Fruit fly (Drosophila melanogaster) whole organism, embryonic: ENCODE measurements around the gene Sptz.

Source experiments
- Atf-2 ChIP-seq: fragments of 200-800 bp; sonication (Bioruptor generic); optimal IDR thresholded peaks from 2 replicates; lab custom pipeline; 2016; ENCODE audit warnings: missing biosample characterization, missing genetic modification characterization
- C15 ChIP-seq: fragments of 200-800 bp; sonication (Bioruptor generic); IDR thresholded peaks from 3 replicates; pipeline ENCODE4 v1.3.6; 2022; ENCODE audit warnings: missing biosample characterization, missing genetic modification characterization
- CG10959 ChIP-seq: fragments of 200-800 bp; sonication (Bioruptor generic); IDR thresholded peaks from 2 replicates; pipeline ENCODE4 v1.3.6; 2022; ENCODE audit warnings: missing biosample characterization, missing genetic modification characterization
- CG11560 ChIP-seq: fragments of 200-800 bp; sonication (Bioruptor generic); IDR thresholded peaks from 3 replicates; pipeline ENCODE4 v1.3.6; 2022; ENCODE audit warnings: missing biosample characterization, missing genetic modification characterization
- CG11695 ChIP-seq: fragments of 200-800 bp; sonication (Bioruptor generic); IDR thresholded peaks from 3 replicates; pipeline ENCODE4 v1.3.6; 2022; ENCODE audit warnings: missing biosample characterization, missing genetic modification characterization
- CG13296 ChIP-seq: fragments of 200-800 bp; sonication (Bioruptor generic); optimal IDR thresholded peaks from 3 replicates; lab custom pipeline; 2018; ENCODE audit warnings: missing biosample characterization, mild to moderate bottlenecking, missing genetic modification characterization
- CG1603 ChIP-seq: fragments of 200-800 bp; sonication (Bioruptor generic); optimal IDR thresholded peaks from 2 replicates; lab custom pipeline; 2019; ENCODE audit warnings: missing biosample characterization, mild to moderate bottlenecking, missing genetic modification characterization, moderate library complexity
- CG17802 ChIP-seq: fragments of 200-800 bp; sonication (Bioruptor generic); optimal IDR thresholded peaks from 2 replicates; lab custom pipeline; 2018; ENCODE audit warnings: missing biosample characterization, mild to moderate bottlenecking, missing genetic modification characterization, moderate library complexity
- CG2712 ChIP-seq: fragments of 200-800 bp; optimal IDR thresholded peaks from 3 replicates; lab custom pipeline; 2019; ENCODE audit warnings: missing biosample characterization, mild to moderate bottlenecking, missing genetic modification characterization, moderate library complexity
- CG4424 ChIP-seq: fragments of 200-800 bp; sonication (Bioruptor generic); optimal IDR thresholded peaks from 3 replicates; lab custom pipeline; 2016; ENCODE audit warnings: missing biosample characterization, missing genetic modification characterization
- CG6765 ChIP-seq: fragments of 200-800 bp; sonication (Bioruptor generic); optimal IDR thresholded peaks from 3 replicates; lab custom pipeline; 2017; ENCODE audit warnings: missing biosample characterization, mild to moderate bottlenecking, missing genetic modification characterization
- CG7963 ChIP-seq: fragments of 200-800 bp; sonication (Bioruptor generic); IDR thresholded peaks from 3 replicates; pipeline ENCODE4 v1.3.6; 2022; ENCODE audit warnings: missing biosample characterization, missing genetic modification characterization; ENCODE audit not compliant: partially characterized antibody
- CG8290 ChIP-seq, 3 experiments: fragments of 200-800 bp; sonication (Bioruptor generic); optimal IDR thresholded peaks; 2 replicates each; lab custom pipeline; 2016 to 2019; ENCODE audit warnings: missing biosample characterization in 3 of 3, missing genetic modification characterization in 3 of 3, mild to moderate bottlenecking in 2 of 3, moderate library complexity in 1 of 3
- CG9437 ChIP-seq: fragments of 200-800 bp; sonication (Bioruptor generic); optimal IDR thresholded peaks from 2 replicates; lab custom pipeline; 2018; ENCODE audit warnings: missing biosample characterization, mild to moderate bottlenecking, missing genetic modification characterization
- CG9797 ChIP-seq: fragments of 200-800 bp; sonication (Bioruptor generic); optimal IDR thresholded peaks from 3 replicates; lab custom pipeline; 2018; ENCODE audit warnings: missing biosample characterization, mild to moderate bottlenecking, missing genetic modification characterization
- CoRest ChIP-seq: fragments of 200-800 bp; sonication (Bioruptor generic); optimal IDR thresholded peaks from 3 replicates; lab custom pipeline; 2018; ENCODE audit warnings: missing biosample characterization, mild to moderate bottlenecking, missing genetic modification characterization, moderate library complexity
- Dfd ChIP-seq, 2 experiments: fragments of >200 bp; optimal IDR thresholded peaks; 2 replicates each; lab custom pipeline; 2017; ENCODE audit warnings: missing biosample characterization in 2 of 2, missing genetic modification characterization in 2 of 2
- Elba2 ChIP-seq: fragments of 200-800 bp; sonication (Bioruptor generic); optimal IDR thresholded peaks from 3 replicates; lab custom pipeline; 2016; ENCODE audit warnings: missing biosample characterization, missing genetic modification characterization
- Ets65A ChIP-seq: fragments of 200-800 bp; sonication (Bioruptor generic); peaks from one replicate; lab custom pipeline; 2016; ENCODE audit warnings: missing biosample characterization, missing genetic modification characterization
- HHEX ChIP-seq: fragments of 200-800 bp; sonication (Bioruptor generic); optimal IDR thresholded peaks from 3 replicates; lab custom pipeline; 2017; ENCODE audit warnings: missing biosample characterization, mild to moderate bottlenecking, missing genetic modification characterization, missing genetic modification reagents
- HLHmδ ChIP-seq: fragments of 200-800 bp; sonication (Bioruptor generic); optimal IDR thresholded peaks from 2 replicates; lab custom pipeline; 2018; ENCODE audit warnings: missing biosample characterization, mild to moderate bottlenecking, missing genetic modification characterization, moderate library complexity
- MTF-1 ChIP-seq: fragments of 200-800 bp; sonication (Bioruptor generic); optimal IDR thresholded peaks from 2 replicates; lab custom pipeline; 2018; ENCODE audit warnings: missing biosample characterization, mild to moderate bottlenecking, missing genetic modification characterization, borderline replicate concordance
- Med ChIP-seq: fragments of 200-800 bp; sonication (Bioruptor generic); peaks from one replicate; lab custom pipeline; 2016; ENCODE audit warnings: missing biosample characterization, missing genetic modification characterization, mild to moderate bottlenecking, inconsistent platforms, moderate library complexity
- NC2β ChIP-seq: fragments of 200-800 bp; sonication (Bioruptor generic); optimal IDR thresholded peaks from 2 replicates; lab custom pipeline; 2016; ENCODE audit warnings: missing biosample characterization, missing genetic modification characterization
- NFAT ChIP-seq: fragments of 200-800 bp; sonication (Bioruptor generic); IDR thresholded peaks from 2 replicates; pipeline ENCODE4 v1.3.6; 2022; ENCODE audit warnings: missing biosample characterization, missing genetic modification characterization
- Poxn ChIP-seq: fragments of 200-800 bp; sonication (Bioruptor generic); IDR thresholded peaks from 2 replicates; pipeline ENCODE4 v1.3.6; 2022; ENCODE audit warnings: missing biosample characterization, missing genetic modification characterization
- Sin3A ChIP-seq: fragments of >200 bp; optimal IDR thresholded peaks from 2 replicates; lab custom pipeline; 2018
- aop ChIP-seq: fragments of 200-800 bp; sonication (Bioruptor generic); IDR thresholded peaks from 2 replicates; pipeline ENCODE4 v1.3.6; 2022; ENCODE audit warnings: missing biosample characterization, missing genetic modification characterization
- ash1 ChIP-seq: fragments of 200-800 bp; sonication (Bioruptor generic); optimal IDR thresholded peaks from 2 replicates; lab custom pipeline; 2018; ENCODE audit warnings: missing biosample characterization, mild to moderate bottlenecking, missing genetic modification characterization
- az2 ChIP-seq: fragments of 200-800 bp; sonication (Bioruptor generic); optimal IDR thresholded peaks from 3 replicates; lab custom pipeline; 2016; ENCODE audit warnings: missing biosample characterization, missing genetic modification characterization
- bcd ChIP-seq: fragments of 200-800 bp; sonication (Bioruptor generic); optimal IDR thresholded peaks from 2 replicates; lab custom pipeline; 2017; ENCODE audit warnings: missing biosample characterization, mild to moderate bottlenecking, missing genetic modification characterization
- bigmax ChIP-seq: fragments of 200-800 bp; sonication (Bioruptor generic); optimal IDR thresholded peaks from 2 replicates; lab custom pipeline; 2018; ENCODE audit warnings: missing biosample characterization, mild to moderate bottlenecking, missing genetic modification characterization
- chn ChIP-seq: fragments of 200-800 bp; sonication (Bioruptor generic); optimal IDR thresholded peaks from 2 replicates; lab custom pipeline; 2016; ENCODE audit warnings: missing biosample characterization, missing genetic modification characterization
- croc ChIP-seq: fragments of 200-800 bp; sonication (Bioruptor generic); conservative IDR thresholded peaks from 3 replicates; pipeline ENCODE4 v1.3.6; 2022; ENCODE audit warnings: missing biosample characterization, missing genetic modification characterization
- danr ChIP-seq: fragments of 200-800 bp; sonication (Bioruptor generic); IDR thresholded peaks from 2 replicates; pipeline ENCODE4 v1.3.6; 2022; ENCODE audit warnings: missing biosample characterization, missing genetic modification characterization
- dati ChIP-seq: fragments of 200-800 bp; sonication (Bioruptor generic); IDR thresholded peaks from 2 replicates; pipeline ENCODE4 v1.3.6; 2022; ENCODE audit warnings: missing biosample characterization, missing genetic modification characterization
- dmrt11E ChIP-seq: fragments of 200-800 bp; sonication (Bioruptor generic); optimal IDR thresholded peaks from 3 replicates; lab custom pipeline; 2018; ENCODE audit warnings: missing biosample characterization, mild to moderate bottlenecking, missing genetic modification characterization, moderate library complexity
- esg ChIP-seq: fragments of 200-800 bp; sonication (Bioruptor generic); conservative IDR thresholded peaks from 2 replicates; pipeline ENCODE4 v1.3.6; 2022; ENCODE audit warnings: missing biosample characterization, missing genetic modification characterization
- fd102C ChIP-seq: fragments of 200-800 bp; sonication (Bioruptor generic); optimal IDR thresholded peaks from 2 replicates; lab custom pipeline; 2018; ENCODE audit warnings: missing biosample characterization, mild to moderate bottlenecking, missing genetic modification characterization, moderate library complexity
- gcm ChIP-seq: fragments of 200-800 bp; sonication (Bioruptor generic); optimal IDR thresholded peaks from 2 replicates; lab custom pipeline; 2019; ENCODE audit warnings: missing biosample characterization, mild to moderate bottlenecking, missing genetic modification characterization, moderate library complexity
- gt ChIP-seq: fragments of 200-800 bp; sonication (Bioruptor generic); IDR thresholded peaks from 2 replicates; pipeline ENCODE4 v1.3.6; 2022; ENCODE audit warnings: missing biosample characterization, missing genetic modification characterization
- h ChIP-seq: fragments of >200 bp; optimal IDR thresholded peaks from 2 replicates; lab custom pipeline; 2017
- kay ChIP-seq: fragments of 200-800 bp; sonication (Bioruptor generic); optimal IDR thresholded peaks from 2 replicates; lab custom pipeline; 2016; ENCODE audit warnings: missing biosample characterization, missing genetic modification characterization
- lilli ChIP-seq: fragments of 200-800 bp; sonication (Bioruptor generic); optimal IDR thresholded peaks from 3 replicates; lab custom pipeline; 2016; ENCODE audit warnings: missing biosample characterization, missing genetic modification characterization
- nerfin-1 ChIP-seq: fragments of 200-800 bp; sonication (Bioruptor generic); optimal IDR thresholded peaks from 3 replicates; lab custom pipeline; 2019; ENCODE audit warnings: missing biosample characterization, mild to moderate bottlenecking, missing genetic modification characterization, moderate library complexity
- p53 ChIP-seq: fragments of 200-800 bp; sonication (Bioruptor generic); optimal IDR thresholded peaks from 2 replicates; lab custom pipeline; 2016; ENCODE audit warnings: missing biosample characterization, missing genetic modification characterization
- so ChIP-seq: fragments of 200-800 bp; sonication (Bioruptor generic); IDR thresholded peaks from 3 replicates; pipeline ENCODE4 v1.3.6; 2022; ENCODE audit warnings: missing biosample characterization, missing genetic modification characterization
- sqz ChIP-seq: fragments of 200-800 bp; sonication (Bioruptor generic); optimal IDR thresholded peaks from 3 replicates; lab custom pipeline; 2018; ENCODE audit warnings: missing biosample characterization, mild to moderate bottlenecking, missing genetic modification characterization
- tin ChIP-seq: fragments of 200-800 bp; sonication (Bioruptor generic); optimal IDR thresholded peaks from 3 replicates; lab custom pipeline; 2016; ENCODE audit warnings: missing biosample characterization, missing genetic modification characterization
- unc-4 ChIP-seq: fragments of 200-800 bp; sonication (Bioruptor generic); IDR thresholded peaks from 2 replicates; pipeline ENCODE4 v1.3.6; 2022; ENCODE audit warnings: missing biosample characterization, missing genetic modification characterization; ENCODE audit not compliant: partially characterized antibody
- zen ChIP-seq: fragments of 200-800 bp; sonication (Bioruptor generic); optimal IDR thresholded peaks from 3 replicates; lab custom pipeline; 2018; ENCODE audit warnings: missing biosample characterization, mild to moderate bottlenecking, missing genetic modification characterization, moderate library complexity

Sptz gene

DNA sequence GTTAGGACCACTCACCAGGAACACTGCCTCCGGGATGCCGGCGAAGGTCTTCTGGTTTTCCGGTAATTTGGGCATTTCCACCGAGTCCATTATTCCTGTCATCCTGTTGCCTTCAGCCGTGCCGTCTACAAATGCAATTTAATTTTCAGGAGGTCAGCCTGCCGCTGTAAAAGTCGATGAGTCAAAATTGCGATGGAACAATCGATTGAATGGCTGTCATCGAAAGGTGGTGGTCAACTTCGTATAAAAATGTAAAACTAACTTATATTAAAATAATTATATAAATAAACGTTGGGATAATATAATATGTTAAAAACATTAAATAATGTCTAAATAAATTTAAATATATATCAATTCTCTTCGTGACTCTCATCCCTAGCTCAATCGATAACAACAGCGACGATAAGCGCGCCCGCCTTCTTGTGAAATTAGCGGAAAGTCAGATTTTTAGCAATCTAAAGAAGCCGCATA, 12.2 kb upstream of the Sptz start, which contains the start of the genes mgr and Irbp:
TSS of gene mgr (minus strand) at position 209 of the 471 bp plus-strand sequence.
TSS of gene Irbp (plus strand) at position 381 of the 471 bp plus-strand sequence.
- peak; percentile 89 for TF ChIP-seq HHEX (GFP tag; lab: Kevin White, UChicago)
- peak; percentile 83 for TF ChIP-seq CG8290 (GFP tag; optimal IDR thresholded peaks at IDR 0.05; lab: Kevin White, UChicago)
- peak in 1 of 2 experiments; percentile 32 for TF ChIP-seq CG8290 (tag; optimal IDR thresholded peaks at IDR 0.05; lab: Kevin White, UChicago)
- peak; percentile 70 for TF ChIP-seq CG6765 (GFP tag; lab: Kevin White, UChicago)
- TF ChIP-seq dati (GFP tag; lab: Robert Waterston, UW), result no peak
- peak; percentile 52 for TF ChIP-seq MTF-1 (GFP tag; lab: Kevin White, UChicago)
- peak; percentile 52; the same call in 1 of the 3 replicates for TF ChIP-seq CG7963 (GFP tag; lab: Robert Waterston, UW)
- peak; percentile 87 for TF ChIP-seq danr (GFP tag; lab: Robert Waterston, UW)
- no peak for TF ChIP-seq sqz (GFP tag; lab: Kevin White, UChicago)
- TF ChIP-seq CG10959, result peak; percentile 90
- peak; percentile 36 for TF ChIP-seq ash1 (GFP tag; lab: Kevin White, UChicago)
- TF ChIP-seq lilli (GFP tag; lab: Kevin White, UChicago), result peak; percentile 86
- TF ChIP-seq CG11695, result peak; percentile 91
- peak; percentile 97 for TF ChIP-seq CG2712 (tag; lab: Kevin White, UChicago)
- peak; percentile 86 for TF ChIP-seq bigmax (GFP tag; lab: Kevin White, UChicago)
- peak; percentile 53 for TF ChIP-seq chn (GFP tag; lab: Kevin White, UChicago)
- peak; percentile 90 for TF ChIP-seq NFAT (GFP tag; lab: Robert Waterston, UW)
- TF ChIP-seq bcd (GFP tag; lab: Kevin White, UChicago), result peak; percentile 88
- TF ChIP-seq NC2β (GFP tag; lab: Kevin White, UChicago), result no peak
- peak; percentile 83 for TF ChIP-seq unc-4 (GFP tag; lab: Robert Waterston, UW)
- TF ChIP-seq Ets65A (GFP tag; lab: Kevin White, UChicago), result peak; percentile 95
- TF ChIP-seq tin (GFP tag; lab: Kevin White, UChicago), result peak; percentile 90
- peak; percentile 85 for TF ChIP-seq nerfin-1 (tag; lab: Kevin White, UChicago)
- TF ChIP-seq h, result no peak
- TF ChIP-seq so (GFP tag; lab: Robert Waterston, UW), result peak; percentile 93
- peak; percentile 93 for TF ChIP-seq gcm (GFP tag; lab: Kevin White, UChicago)
- TF ChIP-seq Sin3A, result no peak
- TF ChIP-seq az2, result peak; percentile 90
- TF ChIP-seq fd102C (GFP tag; lab: Kevin White, UChicago), result peak; percentile 84
- TF ChIP-seq CG11560 (tag; lab: Robert Waterston, UW), result peak; percentile 83
- peak; percentile 91 for TF ChIP-seq esg
- TF ChIP-seq Med (GFP tag; lab: Kevin White, UChicago), result peak; percentile 90
- TF ChIP-seq dmrt11E (tag; lab: Kevin White, UChicago), result peak; percentile 95
- TF ChIP-seq CG4424 (GFP tag; lab: Kevin White, UChicago), result peak; percentile 90
- peak; percentile 12 for TF ChIP-seq CG9797 (GFP tag; lab: Kevin White, UChicago)
- TF ChIP-seq p53 (GFP tag; lab: Kevin White, UChicago), result no peak
- TF ChIP-seq aop (GFP tag; lab: Robert Waterston, UW), result no peak
- TF ChIP-seq CoRest (tag; lab: Kevin White, UChicago), result peak; percentile 93
- no peak for TF ChIP-seq HLHmδ (GFP tag; lab: Kevin White, UChicago)
- TF ChIP-seq zen, result peak; percentile 95
- peak; percentile 86 for TF ChIP-seq CG13296 (GFP tag; lab: Kevin White, UChicago)
- TF ChIP-seq Poxn (GFP tag; lab: Robert Waterston, UW), result peak; percentile 82
- TF ChIP-seq croc (GFP tag; lab: Robert Waterston, UW), result peak; percentile 87
- TF ChIP-seq CG17802, result peak; percentile 59
- no peak for TF ChIP-seq Dfd (GFP tag; optimal IDR thresholded peaks at IDR 0.05; lab: Kevin White, UChicago)
- peak; percentile 76 for TF ChIP-seq CG9437 (GFP tag; lab: Kevin White, UChicago)
- peak; percentile 8 for TF ChIP-seq Elba2 (GFP tag; lab: Kevin White, UChicago)
- TF ChIP-seq kay (GFP tag; lab: Kevin White, UChicago), result peak; percentile 90
- TF ChIP-seq CG1603 (tag; lab: Kevin White, UChicago), result no peak
- peak; percentile 90 for TF ChIP-seq C15 (GFP tag; lab: Robert Waterston, UW)
- peak; percentile 11 for TF ChIP-seq Atf-2 (GFP tag; lab: Kevin White, UChicago)
- peak; percentile 73 for TF ChIP-seq gt (GFP tag; lab: Robert Waterston, UW)
